Worm (Caenorhabditis elegans): Measurements from ENCODE around the gene npr-38.

Gene npr-38

ce11 chrX:6275343-6275742 is 36.1 kb upstream of the npr-38 start:
- TF ChIP-seq athp-1 (tag; optimal IDR thresholded peaks at IDR 0.05), result no peak
- no peak for TF ChIP-seq efl-1 (GFP tag; optimal IDR thresholded peaks at IDR 0.05)
- TF ChIP-seq ceh-40 (GFP tag; IDR thresholded peaks at IDR 0.05), result no peak
- no peak for TF ChIP-seq let-526 (GFP tag; IDR thresholded peaks at IDR 0.05)
- no peak for TF ChIP-seq lin-54 (GFP tag; optimal IDR thresholded peaks at IDR 0.05)
- no peak for TF ChIP-seq egrh-3 (GFP tag; IDR thresholded peaks at IDR 0.05)
- TF ChIP-seq xnd-1 (tag; optimal IDR thresholded peaks at IDR 0.05), result no peak
- TF ChIP-seq bed-1 (GFP tag; IDR thresholded peaks at IDR 0.05), result no peak
- TF ChIP-seq F10E7.11 (tag; optimal IDR thresholded peaks at IDR 0.05), result no peak
- no peak for TF ChIP-seq F49E8.2 (tag; optimal IDR thresholded peaks at IDR 0.05; ENCODE audit: insufficient read depth)
- TF ChIP-seq hlh-12 (tag; optimal IDR thresholded peaks at IDR 0.05), result no peak
- TF ChIP-seq aptf-2 (GFP tag; conservative IDR thresholded peaks at IDR 0.05), result no peak
- no peak for TF ChIP-seq snpc-4 (GFP tag; optimal IDR thresholded peaks at IDR 0.05)
- TF ChIP-seq snpc-4 (tag; optimal IDR thresholded peaks at IDR 0.05), result no peak
- TF ChIP-seq ccch-3 (GFP tag; optimal IDR thresholded peaks at IDR 0.05), result no peak

- TF ChIP-seq egrh-3 (GFP tag; IDR thresholded peaks at IDR 0.05) (no peak), madf-8 (GFP tag; conservative IDR thresholded peaks at IDR 0.05) (no peak), akir-1 (GFP tag; optimal IDR thresholded peaks at IDR 0.05) (no peak), ccch-3 (GFP tag; optimal IDR thresholded peaks at IDR 0.05) (no peak), F52B5.7 (tag; optimal IDR thresholded peaks at IDR 0.05) (no peak), ceh-27 (GFP tag; optimal IDR thresholded peaks at IDR 0.05) (no peak), lin-26 (GFP tag; IDR thresholded peaks at IDR 0.05) (no peak), attf-6 (GFP tag; IDR thresholded peaks at IDR 0.05) (no peak), bed-1 (GFP tag; IDR thresholded peaks at IDR 0.05) (no peak), lag-1 (GFP tag; IDR thresholded peaks at IDR 0.05) (no peak), egl-44 (GFP tag; IDR thresholded peaks at IDR 0.05) (no peak), K11D2.4 (GFP tag; IDR thresholded peaks at IDR 0.05) (no peak), pbrm-1 (GFP tag; IDR thresholded peaks at IDR 0.05) (no peak), F22D6.2 (tag; optimal IDR thresholded peaks at IDR 0.05) (no peak), ztf-6 (GFP tag; IDR thresholded peaks at IDR 0.05) (no peak)
These were observed 34.8 kb upstream of the npr-38 start for ce11 chrX:6276701-6277100.

DNA sequence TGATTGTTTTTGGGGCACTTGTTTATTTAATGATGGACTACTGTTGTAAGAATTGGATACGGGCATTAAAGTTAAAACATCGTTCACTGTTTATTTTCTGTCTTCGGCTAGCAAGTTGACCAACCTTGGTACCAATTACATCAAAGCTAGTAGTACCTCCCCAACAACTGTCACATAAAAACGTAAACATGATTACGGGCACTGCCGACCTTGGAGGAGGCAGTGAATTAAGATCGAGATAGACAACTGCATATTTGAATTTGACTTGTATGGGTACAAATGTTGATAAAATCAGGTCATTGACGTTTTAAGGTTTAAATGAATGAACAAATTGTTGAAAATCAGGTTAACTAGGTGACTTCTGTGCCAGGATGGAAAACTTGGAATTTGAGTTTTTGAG is 34.2 kb upstream of the npr-38 start:
- TF ChIP-seq F49E8.2 (tag; optimal IDR thresholded peaks at IDR 0.05; ENCODE audit: insufficient read depth), result no peak
- no peak for TF ChIP-seq mxl-1 (tag; optimal IDR thresholded peaks at IDR 0.05)
- no peak for TF ChIP-seq F23B12.7 (tag; optimal IDR thresholded peaks at IDR 0.05; ENCODE audit: insufficient read depth)
- no peak for TF ChIP-seq lin-26 (GFP tag; IDR thresholded peaks at IDR 0.05)
- no peak for TF ChIP-seq gei-17 (GFP tag; optimal IDR thresholded peaks at IDR 0.05)
- TF ChIP-seq cebp-2 (GFP tag; IDR thresholded peaks at IDR 0.05), result no peak
- TF ChIP-seq B0019.2 (GFP tag; conservative IDR thresholded peaks at IDR 0.05), result no peak

- TF ChIP-seq ztf-28 (GFP tag; IDR thresholded peaks at IDR 0.05), result no peak
- no peak for TF ChIP-seq let-526 (GFP tag; IDR thresholded peaks at IDR 0.05)
- no peak for TF ChIP-seq zim-3 (tag; optimal IDR thresholded peaks at IDR 0.05)
- no peak for TF ChIP-seq hsf-1 (GFP tag; IDR thresholded peaks at IDR 0.05)
- TF ChIP-seq nfya-1 (tag; optimal IDR thresholded peaks at IDR 0.05; ENCODE audit: borderline replicate concordance, insufficient read depth), result no peak
- TF ChIP-seq unc-62 (GFP tag; optimal IDR thresholded peaks at IDR 0.05), result no peak
- no peak for TF ChIP-seq sptf-2 (GFP tag; optimal IDR thresholded peaks at IDR 0.05)
- TF ChIP-seq Y53G8AR.9 (GFP tag; conservative IDR thresholded peaks at IDR 0.05), result no peak
- no peak for TF ChIP-seq C17E4.6 (GFP tag; IDR thresholded peaks at IDR 0.05)
- TF ChIP-seq aptf-2 (GFP tag; conservative IDR thresholded peaks at IDR 0.05), result no peak
- no peak for TF ChIP-seq hmg-20 (GFP tag; IDR thresholded peaks at IDR 0.05)
- TF ChIP-seq mel-28 (tag; optimal IDR thresholded peaks at IDR 0.05; ENCODE audit: borderline replicate concordance), result no peak
These were observed 33.2 kb upstream of the npr-38 start for ce11 chrX:6278296-6278695.

Measured in whole organism, young adult.